Worm (Caenorhabditis elegans) whole organism, young adult: ENCODE measurements around the gene clec-54.

ENCODE experiments used
- B0019.2 ChIP-seq: fragments of 200-800 bp; sonication (Bioruptor generic); conservative IDR thresholded peaks from 2 replicates; pipeline ENCODE4 v1.3.6; 2022; ENCODE audit warnings: missing genetic modification reagents, missing genetic modification characterization, missing compliant biosample characterization
- B0035.1 ChIP-seq: sonication (generic microtip); optimal IDR thresholded peaks from 2 replicates; lab custom pipeline; 2016; ENCODE audit warnings: missing genetic modification characterization, mild to moderate bottlenecking, missing compliant biosample characterization, missing genotype, missing genetic modification reagents
- C06A6.2 ChIP-seq: fragments of 200-800 bp; sonication (Bioruptor generic); conservative IDR thresholded peaks from 2 replicates; pipeline ENCODE4 v1.3.6; 2022; ENCODE audit warnings: missing genetic modification characterization, missing compliant biosample characterization
- F33H1.4 ChIP-seq: fragments of 200-800 bp; sonication (Bioruptor generic); IDR thresholded peaks from 2 replicates; pipeline ENCODE4 v1.3.6; 2022; ENCODE audit warnings: missing genetic modification reagents, missing genetic modification characterization, missing compliant biosample characterization
- F39B2.1 ChIP-seq: fragments of 200-800 bp; sonication (Bioruptor generic); IDR thresholded peaks from 2 replicates; pipeline ENCODE4 v1.3.6; 2022; ENCODE audit warnings: missing genetic modification reagents, missing genetic modification characterization, missing compliant biosample characterization
- F52B5.7 ChIP-seq: sonication (generic microtip); optimal IDR thresholded peaks from 2 replicates; lab custom pipeline; 2016; ENCODE audit warnings: mild to moderate bottlenecking, missing genetic modification characterization, missing compliant biosample characterization
- F57C9.4 ChIP-seq: sonication (generic microtip); optimal IDR thresholded peaks from 2 replicates; lab custom pipeline; 2017; ENCODE audit warnings: mild to moderate bottlenecking, missing genetic modification characterization, missing compliant biosample characterization
- akir-1 ChIP-seq: fragments of 200-800 bp; sonication (Bioruptor generic); optimal IDR thresholded peaks from 2 replicates; lab custom pipeline; 2018; ENCODE audit warnings: mild to moderate bottlenecking, missing genetic modification characterization, moderate library complexity, missing compliant biosample characterization
- ceh-100 ChIP-seq: fragments of 200-800 bp; sonication (Bioruptor generic); IDR thresholded peaks from 2 replicates; pipeline ENCODE4 v1.3.6; 2022; ENCODE audit warnings: missing genetic modification reagents, missing genetic modification characterization, missing compliant biosample characterization
- ceh-58 ChIP-seq: fragments of 200-800 bp; sonication (Bioruptor generic); IDR thresholded peaks from 2 replicates; pipeline ENCODE4 v1.3.6; 2022; ENCODE audit warnings: missing genetic modification characterization, missing compliant biosample characterization
- ceh-91 ChIP-seq: fragments of 200-800 bp; sonication (Bioruptor generic); IDR thresholded peaks from 2 replicates; pipeline ENCODE4 v1.3.6; 2022; ENCODE audit warnings: missing genetic modification reagents, missing genetic modification characterization, missing compliant biosample characterization
- efl-1 ChIP-seq: fragments of 150-350 bp; optimal IDR thresholded peaks from 2 replicates; lab custom pipeline; 2014; ENCODE audit warnings: missing biosample characterization, missing genetic modification reagents, missing genetic modification characterization
- hlh-12 ChIP-seq: sonication (generic microtip); optimal IDR thresholded peaks from 2 replicates; lab custom pipeline; 2016; ENCODE audit warnings: missing genetic modification characterization, missing compliant biosample characterization
- hsf-1 ChIP-seq: fragments of 200-800 bp; sonication (Bioruptor generic); IDR thresholded peaks from 2 replicates; pipeline ENCODE4 v1.3.6; 2022; ENCODE audit warnings: missing genetic modification reagents, missing genetic modification characterization, missing compliant biosample characterization
- lin-54 ChIP-seq: fragments of 200-800 bp; sonication (Bioruptor generic); optimal IDR thresholded peaks from 2 replicates; lab custom pipeline; 2018; ENCODE audit warnings: mild to moderate bottlenecking, missing genetic modification characterization, missing compliant biosample characterization
- lir-1 ChIP-seq: fragments of 200-800 bp; sonication (Bioruptor generic); conservative IDR thresholded peaks from 2 replicates; pipeline ENCODE4 v1.3.6; 2022; ENCODE audit warnings: missing genetic modification reagents, missing genetic modification characterization, missing compliant biosample characterization
- lsl-1 ChIP-seq: fragments of 200-800 bp; sonication (Bioruptor generic); optimal IDR thresholded peaks from 2 replicates; lab custom pipeline; 2018; ENCODE audit warnings: mild to moderate bottlenecking, missing genetic modification characterization, moderate library complexity, missing compliant biosample characterization
- madf-6 ChIP-seq: fragments of 200-800 bp; sonication (Bioruptor generic); IDR thresholded peaks from 2 replicates; pipeline ENCODE4 v1.3.6; 2022; ENCODE audit warnings: missing genetic modification reagents, missing genetic modification characterization, missing compliant biosample characterization
- mes-4 ChIP-seq: sonication (generic microtip); optimal IDR thresholded peaks from 2 replicates; lab custom pipeline; 2016; ENCODE audit warnings: missing genotype, missing genetic modification characterization, missing compliant biosample characterization
- mxl-1 ChIP-seq: sonication (generic microtip); optimal IDR thresholded peaks from 2 replicates; lab custom pipeline; 2016; ENCODE audit warnings: missing genetic modification characterization, missing compliant biosample characterization
- nfya-2 ChIP-seq: fragments of 200-800 bp; sonication (Bioruptor generic); IDR thresholded peaks from 2 replicates; pipeline ENCODE4 v1.3.6; 2022; ENCODE audit warnings: missing genetic modification reagents, missing genetic modification characterization, missing compliant biosample characterization
- nfyb-1 ChIP-seq: fragments of 200-800 bp; sonication (Bioruptor generic); IDR thresholded peaks from 2 replicates; pipeline ENCODE4 v1.3.6; 2022; ENCODE audit warnings: missing genetic modification reagents, missing genetic modification characterization, missing compliant biosample characterization
- nhr-179 ChIP-seq: sonication (generic microtip); optimal IDR thresholded peaks from 2 replicates; lab custom pipeline; 2016; ENCODE audit warnings: mild to moderate bottlenecking, missing genetic modification characterization, missing compliant biosample characterization
- nhr-27 ChIP-seq: fragments of 200-800 bp; sonication (Bioruptor generic); optimal IDR thresholded peaks from 2 replicates; lab custom pipeline; 2018; ENCODE audit warnings: mild to moderate bottlenecking, missing genetic modification characterization, moderate library complexity, missing compliant biosample characterization
- nhr-80 ChIP-seq: sonication (generic microtip); optimal IDR thresholded peaks from 2 replicates; lab custom pipeline; 2016; ENCODE audit warnings: missing genetic modification characterization, missing compliant biosample characterization
- rcor-1 ChIP-seq: fragments of 200-800 bp; sonication (Bioruptor generic); IDR thresholded peaks from 2 replicates; pipeline ENCODE4 v1.3.6; 2022; ENCODE audit warnings: missing genetic modification reagents, missing genetic modification characterization, missing compliant biosample characterization
- rec-8 ChIP-seq, 2 experiments: sonication (generic microtip); optimal IDR thresholded peaks; 2 replicates each; lab custom pipeline; 2016; ENCODE audit warnings: mild to moderate bottlenecking in 2 of 2, missing genetic modification characterization in 2 of 2, missing genetic modification reagents in 2 of 2, missing genotype in 2 of 2, missing biosample characterization in 1 of 2, missing compliant biosample characterization in 1 of 2, moderate library complexity in 1 of 2
- rpc-1 ChIP-seq, 2 experiments: fragments of 150-350 bp in 1 of 2; sonication (generic microtip) in 1 of 2; optimal IDR thresholded peaks; 2 replicates each; lab custom pipeline; 2014 to 2018; ENCODE audit warnings: missing biosample characterization in 1 of 2, missing genetic modification characterization in 1 of 2, missing genetic modification reagents in 1 of 2, missing genotype in 1 of 2
- sea-2 ChIP-seq: fragments of 200-800 bp; sonication (Bioruptor generic); IDR thresholded peaks from 2 replicates; pipeline ENCODE4 v1.3.6; 2022; ENCODE audit warnings: missing genetic modification characterization, missing compliant biosample characterization
- snpc-3.4 ChIP-seq: sonication (generic microtip); optimal IDR thresholded peaks from 2 replicates; lab custom pipeline; 2017; ENCODE audit warnings: missing genetic modification characterization, mild to moderate bottlenecking, missing compliant biosample characterization, antibody characterized with exemption, moderate library complexity, missing genotype, missing genetic modification reagents
- unc-130 ChIP-seq: sonication (generic microtip); optimal IDR thresholded peaks from 2 replicates; lab custom pipeline; 2016; ENCODE audit warnings: missing genetic modification reagents, missing genetic modification characterization, missing compliant biosample characterization
- ztf-18 ChIP-seq: sonication (generic microtip); optimal IDR thresholded peaks from 2 replicates; lab custom pipeline; 2016; ENCODE audit warnings: missing genotype, mild to moderate bottlenecking, missing genetic modification characterization, missing compliant biosample characterization
- ztf-6 ChIP-seq: fragments of 200-800 bp; sonication (Bioruptor generic); IDR thresholded peaks from 2 replicates; pipeline ENCODE4 v1.3.6; 2022; ENCODE audit warnings: missing genetic modification reagents, missing genetic modification characterization, missing compliant biosample characterization

Gene clec-54

DNA sequence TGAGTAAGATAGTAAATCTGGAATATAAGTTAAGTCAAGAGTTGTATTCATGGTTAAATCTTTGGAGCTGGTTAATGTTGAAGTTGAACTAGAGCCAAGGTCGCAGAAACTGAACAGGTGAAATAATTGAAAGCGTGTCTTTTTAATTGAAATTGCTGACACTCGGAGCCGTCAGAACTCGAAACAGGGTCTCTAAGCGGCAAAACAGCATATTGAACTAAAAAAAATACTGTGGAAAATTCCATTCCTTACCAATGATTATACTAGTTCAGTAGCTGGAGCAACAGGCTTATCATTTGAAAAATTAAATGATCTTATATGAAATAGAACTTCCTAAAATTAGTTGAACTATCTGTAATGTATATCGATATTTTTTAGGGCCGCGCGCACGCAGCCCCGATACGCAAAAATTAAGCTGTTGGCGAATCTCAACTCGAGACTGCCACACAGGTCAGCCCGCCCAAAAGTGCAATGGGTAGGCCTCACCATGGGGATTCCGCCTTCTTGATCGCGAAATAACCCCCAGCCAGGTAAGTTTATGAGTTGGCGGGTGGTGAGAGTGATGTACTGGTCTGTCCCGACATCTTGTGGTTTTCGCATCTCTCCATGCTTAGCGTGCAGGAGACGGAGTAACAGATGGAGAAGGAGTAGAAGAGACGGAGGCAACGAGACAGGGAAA is 8.4 kb upstream of the clec-54 start, which contains the start of gene srz-97 (continued):
- no peak for TF ChIP-seq hlh-12 (tag; lab: Kevin White, UChicago)
- no peak for TF ChIP-seq efl-1 (GFP tag; lab: Kevin White, UChicago)
- peak; percentile 17 for TF ChIP-seq mes-4
- no peak for TF ChIP-seq lir-1 (GFP tag; lab: Robert Waterston, UW)
- peak; percentile 83 for TF ChIP-seq madf-6 (GFP tag; lab: Robert Waterston, UW)
- no peak for TF ChIP-seq F52B5.7
- TF ChIP-seq ceh-58 (GFP tag; lab: Robert Waterston, UW): no peak
- TF ChIP-seq nfyb-1: peak; percentile 65

DNA sequence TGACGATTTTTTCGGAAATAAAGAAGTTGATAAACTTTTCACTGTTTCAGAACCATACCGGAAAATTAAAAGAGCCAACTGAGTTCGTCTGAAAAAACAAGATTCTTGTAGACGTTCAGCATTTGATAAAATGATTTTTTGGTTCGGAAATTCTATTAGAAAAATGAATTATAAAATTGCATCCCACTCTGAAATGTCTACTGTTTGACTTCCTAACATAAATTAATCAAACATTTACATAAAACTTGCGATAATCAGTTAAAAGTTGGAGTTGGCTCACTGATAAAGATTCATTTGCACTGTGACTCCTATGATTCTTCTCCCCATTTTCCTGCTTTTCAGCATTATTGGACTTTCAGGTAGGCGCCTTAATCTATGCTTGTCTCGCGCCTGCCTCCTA is 7.8 kb upstream of the clec-54 start, which contains the start of gene clec-57:
clec-57 (plus strand) TSS at position 301 of the 400 bp plus-strand sequence.
- no peak for TF ChIP-seq madf-6 (GFP tag; lab: Robert Waterston, UW)
- TF ChIP-seq nhr-27 (tag; lab: Kevin White, UChicago): no peak
- no peak for TF ChIP-seq nfya-2 (GFP tag; lab: Robert Waterston, UW)
- TF ChIP-seq ztf-18: no peak
- no peak for TF ChIP-seq F33H1.4
- no peak for TF ChIP-seq rcor-1 (GFP tag; lab: Robert Waterston, UW)
- TF ChIP-seq ztf-6 (GFP tag; lab: Robert Waterston, UW): no peak
- no peak for TF ChIP-seq hlh-12 (tag; lab: Kevin White, UChicago)
- TF ChIP-seq ceh-91 (GFP tag; lab: Robert Waterston, UW): no peak
- no peak for TF ChIP-seq snpc-3.4 (tag; lab: Kevin White, UChicago)
- TF ChIP-seq sea-2 (GFP tag; lab: Robert Waterston, UW): no peak
- no peak for TF ChIP-seq C06A6.2 (GFP tag; lab: Robert Waterston, UW)
- no peak for TF ChIP-seq F57C9.4 (tag; lab: Kevin White, UChicago)
- TF ChIP-seq, all 124 proteins: peak for 0

DNA sequence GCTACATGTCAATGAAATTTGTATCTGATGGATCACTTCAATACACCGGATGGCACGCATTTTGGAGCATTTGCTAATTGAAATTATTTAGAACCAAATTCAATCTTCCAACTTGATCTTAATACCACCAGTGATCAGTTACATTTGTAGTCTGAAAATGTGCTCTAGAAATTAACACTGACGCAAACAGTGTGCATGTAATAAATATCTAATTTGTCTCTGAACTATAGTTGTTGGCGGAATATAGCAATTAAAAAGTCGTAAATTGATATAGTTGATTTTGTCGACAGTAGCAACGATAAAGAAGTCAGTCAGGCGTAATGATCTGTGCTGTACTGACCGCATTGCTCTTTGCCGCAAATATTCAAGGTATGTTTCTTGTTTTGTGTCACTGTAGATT is 4.5 kb upstream of the clec-54 start, which contains the start of gene clec-227:
clec-227 (plus strand) TSS at position 301 of the 400 bp plus-strand sequence.
- no peak for TF ChIP-seq akir-1 (GFP tag; lab: Kevin White, UChicago)
- TF ChIP-seq hlh-12 (tag; lab: Kevin White, UChicago): no peak
- TF ChIP-seq rcor-1 (GFP tag; lab: Robert Waterston, UW): no peak
- no peak for TF ChIP-seq rec-8 (tag; optimal IDR thresholded peaks at IDR 0.05; lab: Kevin White, UChicago)
- TF ChIP-seq lsl-1 (GFP tag; lab: Kevin White, UChicago): no peak
- no peak for TF ChIP-seq ceh-100 (GFP tag; lab: Robert Waterston, UW)
- TF ChIP-seq hsf-1 (GFP tag; lab: Robert Waterston, UW): no peak
- TF ChIP-seq B0035.1: no peak
- TF ChIP-seq F39B2.1: no peak
- no peak for TF ChIP-seq B0019.2 (GFP tag; lab: Robert Waterston, UW)
- TF ChIP-seq nhr-179: no peak
- TF ChIP-seq lin-54: no peak
- no peak for TF ChIP-seq mxl-1 (tag; lab: Kevin White, UChicago)

DNA sequence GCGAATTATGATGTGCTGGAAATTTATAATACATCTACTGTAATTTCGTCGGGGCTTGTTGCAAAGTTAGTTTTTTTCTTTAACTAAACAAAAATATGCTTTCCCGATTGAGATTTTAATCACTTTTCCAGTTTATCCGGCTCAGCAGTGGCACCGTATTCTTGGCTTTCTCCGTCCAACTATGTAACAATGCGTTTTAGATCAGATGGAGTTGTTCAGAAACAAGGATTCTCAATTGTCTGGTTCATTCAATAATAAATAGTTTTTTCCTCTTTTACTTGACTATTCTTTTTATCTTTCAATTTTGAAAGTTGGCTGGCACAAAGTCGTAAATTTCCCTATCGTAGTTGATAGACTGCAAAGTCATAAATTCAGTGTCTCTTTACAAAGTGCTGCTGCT is 2.6 kb upstream of the clec-54 start, which contains the start of gene clec-56:
clec-56 (plus strand) TSS at position 301 of the 400 bp plus-strand sequence.
- TF ChIP-seq C06A6.2 (GFP tag; lab: Robert Waterston, UW) (no peak), unc-130 (GFP tag; lab: Kevin White, UChicago) (no peak), rpc-1 (optimal IDR thresholded peaks at IDR 0.05; lab: Kevin White, UChicago) (no peak), rpc-1 (tag; optimal IDR thresholded peaks at IDR 0.05; lab: Kevin White, UChicago) (no peak), nhr-80 (tag; lab: Kevin White, UChicago) (peak; percentile 24)
- TF ChIP-seq, all 124 proteins: peak for 1
